Fruit fly (Drosophila melanogaster): ENCODE data around the gene CG4849.

DNA sequence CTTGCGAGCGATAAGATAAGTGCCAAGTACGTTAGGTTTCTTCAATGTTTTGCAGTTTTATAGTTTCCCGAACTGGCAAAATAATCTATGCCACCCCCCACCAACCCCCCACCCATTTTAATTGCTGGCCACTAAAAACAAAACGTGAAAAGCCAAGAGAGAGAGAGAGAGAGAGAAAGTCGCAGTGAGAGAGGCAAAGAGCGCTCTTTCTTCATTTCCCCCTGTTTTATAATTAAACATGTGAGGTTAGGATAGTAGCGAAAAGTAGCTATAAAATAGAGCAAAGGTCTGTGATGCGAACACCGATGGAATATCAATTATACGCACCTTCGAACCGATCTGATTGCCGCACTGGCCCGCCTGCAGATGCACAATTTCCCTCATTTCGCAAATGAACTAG, 24.6 kb downstream of the CG4849 start:
- TF ChIP-seq psq (optimal IDR thresholded peaks at IDR 0.05) (no peak), Myc (optimal IDR thresholded peaks at IDR 0.05) (no peak), Sin3A (optimal IDR thresholded peaks at IDR 0.05) (no peak)

Data from Kc167 (cell line).